Fruit fly (Drosophila melanogaster): ENCODE data around the gene CG4375.

CG4375 gene

dm6 chr2L:1066330-1066729 is 39.6 kb upstream of the CG4375 start (continued):
- TF ChIP-seq D (optimal IDR thresholded peaks at IDR 0.05) (peak; percentile 45), D (GFP tag; optimal IDR thresholded peaks at IDR 0.05) (no peak), CG15479 (GFP tag; optimal IDR thresholded peaks at IDR 0.05) (peak; percentile 61), zen (tag; optimal IDR thresholded peaks at IDR 0.05) (peak; percentile 39), Usf (GFP tag; optimal IDR thresholded peaks at IDR 0.05) (no peak), chinmo (GFP tag; IDR thresholded peaks at IDR 0.05; ENCODE audit: partially characterized antibody) (no peak), CG12942 (GFP tag; optimal IDR thresholded peaks at IDR 0.05) (no peak), ewg (GFP tag; optimal IDR thresholded peaks at IDR 0.05) (no peak), CG12391 (tag; optimal IDR thresholded peaks at IDR 0.05) (no peak), ash1 (GFP tag; optimal IDR thresholded peaks at IDR 0.05) (no peak)

- TF ChIP-seq CG34422 (GFP tag; IDR thresholded peaks at IDR 0.05) (no peak), CG10462 (GFP tag; optimal IDR thresholded peaks at IDR 0.05) (no peak), toy (GFP tag; IDR thresholded peaks at IDR 0.05) (no peak), br (optimal IDR thresholded peaks at IDR 0.05) (no peak), CG6683 (GFP tag; optimal IDR thresholded peaks at IDR 0.05) (no peak), z (GFP tag; IDR thresholded peaks at IDR 0.05) (0 out of 3 replicates have a peak, but pooled peaks have one; percentile 38), Spps (tag; optimal IDR thresholded peaks at IDR 0.05) (no peak), HHEX (GFP tag; optimal IDR thresholded peaks at IDR 0.05) (no peak), CG12744 (GFP tag; optimal IDR thresholded peaks at IDR 0.05) (no peak), trh (GFP tag; optimal IDR thresholded peaks at IDR 0.05) (no peak), CG14667 (GFP tag; IDR thresholded peaks at IDR 0.05) (no peak), tgo (GFP tag; IDR thresholded peaks at IDR 0.05) (no peak), usp (GFP tag; optimal IDR thresholded peaks at IDR 0.05) (no peak), CG10209 (GFP tag; optimal IDR thresholded peaks at IDR 0.05) (no peak), PHDP (tag; optimal IDR thresholded peaks at IDR 0.05) (no peak), ewg (GFP tag; optimal IDR thresholded peaks at IDR 0.05) (no peak), ftz-f1 (GFP tag; optimal IDR thresholded peaks at IDR 0.05) (no peak), crol (GFP tag; IDR thresholded peaks at IDR 0.05) (no peak), Bdp1 (GFP tag; optimal IDR thresholded peaks at IDR 0.05) (no peak), CG3838 (GFP tag; optimal IDR thresholded peaks at IDR 0.05) (no peak), CG15514 (GFP tag; optimal IDR thresholded peaks at IDR 0.05) (no peak), gfzf (GFP tag; optimal IDR thresholded peaks at IDR 0.05) (no peak), H2.0 (GFP tag; IDR thresholded peaks at IDR 0.05) (no peak), Hsf (GFP tag; optimal IDR thresholded peaks at IDR 0.05) (peak; percentile 4), CG14014 (GFP tag; IDR thresholded peaks at IDR 0.05) (no peak), vfl (GFP tag; optimal IDR thresholded peaks at IDR 0.05) (no peak), CG1792 (GFP tag; optimal IDR thresholded peaks at IDR 0.05) (no peak), so (GFP tag; IDR thresholded peaks at IDR 0.05) (no peak), fd3F (GFP tag; optimal IDR thresholded peaks at IDR 0.05) (no peak), CG5953 (GFP tag; IDR thresholded peaks at IDR 0.05) (no peak), ken (GFP tag; IDR thresholded peaks at IDR 0.05) (no peak), Med (GFP tag) (no peak), CG1832 (GFP tag; optimal IDR thresholded peaks at IDR 0.05) (no peak), klu (GFP tag; IDR thresholded peaks at IDR 0.05) (no peak), bowl (GFP tag; IDR thresholded peaks at IDR 0.05) (no peak), CG14965 (GFP tag; optimal IDR thresholded peaks at IDR 0.05; ENCODE audit: borderline replicate concordance) (no peak), slbo (GFP tag; IDR thresholded peaks at IDR 0.05) (no peak), CG3995 (GFP tag; optimal IDR thresholded peaks at IDR 0.05) (no peak), CG13424 (tag; optimal IDR thresholded peaks at IDR 0.05) (no peak), CG30431 (GFP tag; optimal IDR thresholded peaks at IDR 0.05) (no peak), row (GFP tag; IDR thresholded peaks at IDR 0.05) (peak; percentile 53), CG8281 (tag; optimal IDR thresholded peaks at IDR 0.05) (no peak), CG7556 (GFP tag; optimal IDR thresholded peaks at IDR 0.05) (no peak)
Measured at dm6 chr2L:1065038-1065437, 38.3 kb upstream of the CG4375 start.

Data from whole organism, embryonic.